Fruit fly (Drosophila melanogaster): ENCODE measurements around the gene DIP2.

The DIP2 gene

DNA sequence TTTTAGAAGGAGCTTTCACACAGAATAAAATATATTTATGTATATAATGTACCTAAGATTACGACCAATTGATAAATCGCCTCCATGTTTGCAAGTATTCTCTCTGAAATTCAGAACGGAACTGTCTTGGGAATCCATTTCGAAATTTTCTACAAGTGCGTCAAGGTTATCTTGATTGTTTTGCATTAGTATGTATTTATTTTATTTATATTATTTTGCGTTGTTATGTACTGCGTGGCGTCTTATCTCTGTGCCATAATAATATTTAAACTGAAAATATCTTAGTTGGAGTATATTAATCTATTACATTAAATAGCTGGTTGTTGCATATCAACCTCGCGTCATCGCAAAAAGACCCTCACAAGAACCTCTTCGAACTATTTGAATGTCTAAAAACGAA, 26.2 kb downstream of the DIP2 start, which contains the start of gene CG42846:
CG42846 (minus strand) TSS at position 101 of the 400 bp plus-strand sequence.
- no peak for TF ChIP-seq CG17801 (GFP tag; optimal IDR thresholded peaks at IDR 0.05; ENCODE audit: partially characterized antibody)

DNA sequence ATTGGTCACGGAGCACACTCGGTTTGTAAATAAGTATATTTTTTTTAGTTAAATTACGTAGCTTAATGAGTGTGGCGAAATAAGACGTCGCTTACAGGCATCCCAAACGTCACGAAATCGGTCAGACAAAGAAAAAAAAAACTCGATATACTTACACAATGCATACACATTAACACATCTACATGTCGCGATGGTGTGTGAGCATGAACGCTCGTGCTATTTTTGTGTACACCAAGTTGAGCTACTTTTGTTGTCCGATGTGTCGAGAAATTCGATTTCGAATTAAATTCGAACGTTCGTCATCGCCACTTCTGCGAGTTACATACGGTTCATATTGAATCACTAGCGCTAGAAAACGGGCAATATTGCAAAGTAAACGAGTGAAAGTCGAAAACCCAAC, 32.6 kb downstream of the DIP2 start:
- no peak for TF ChIP-seq CG17801 (GFP tag; optimal IDR thresholded peaks at IDR 0.05; ENCODE audit: partially characterized antibody)

DNA sequence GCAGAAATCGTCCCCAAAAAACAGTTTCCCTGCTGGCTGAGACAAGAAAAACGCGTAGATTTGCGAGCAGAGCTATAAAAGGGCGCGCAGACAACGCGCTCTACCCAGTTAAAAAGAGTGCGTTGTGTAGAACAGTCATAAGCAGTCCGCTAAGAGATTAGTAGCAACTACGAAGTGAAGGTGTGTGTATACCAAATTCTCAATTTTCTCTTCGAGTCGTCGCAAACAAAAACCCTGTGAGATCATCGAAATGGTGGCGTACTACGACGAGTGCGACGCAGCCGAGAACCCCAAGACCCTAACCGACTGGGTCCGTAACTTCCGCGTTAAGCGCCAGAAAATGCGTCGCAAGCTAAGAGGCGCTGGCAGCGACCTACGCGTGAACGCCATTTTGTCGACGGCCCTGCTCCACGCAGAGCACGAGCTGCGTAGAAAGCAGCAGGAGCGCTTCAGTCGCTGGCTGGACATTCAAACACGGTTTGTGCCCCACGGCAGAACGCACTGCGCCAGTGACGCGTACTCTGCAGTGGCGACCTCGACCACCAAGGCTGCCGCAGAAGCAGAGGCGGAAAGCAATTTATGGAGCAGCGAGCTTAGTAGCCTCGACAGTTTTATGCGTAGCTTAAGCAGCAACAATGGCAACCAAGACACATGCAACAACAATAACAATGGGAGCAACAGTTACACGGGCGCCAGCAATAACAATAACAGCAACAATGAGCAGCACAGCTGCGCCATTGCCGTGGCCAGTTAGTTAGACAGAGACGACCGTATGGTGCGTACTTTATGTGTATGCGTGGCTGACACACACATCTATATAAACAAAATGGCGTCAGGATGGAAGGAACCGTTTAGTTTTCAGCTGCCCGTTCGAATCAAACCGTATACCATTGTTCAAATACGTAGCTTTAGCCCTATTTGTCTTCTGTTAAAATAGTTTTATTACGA, 33.5 kb downstream of the DIP2 start:
- no peak for TF ChIP-seq CG17801 (GFP tag; optimal IDR thresholded peaks at IDR 0.05; ENCODE audit: partially characterized antibody)

DNA sequence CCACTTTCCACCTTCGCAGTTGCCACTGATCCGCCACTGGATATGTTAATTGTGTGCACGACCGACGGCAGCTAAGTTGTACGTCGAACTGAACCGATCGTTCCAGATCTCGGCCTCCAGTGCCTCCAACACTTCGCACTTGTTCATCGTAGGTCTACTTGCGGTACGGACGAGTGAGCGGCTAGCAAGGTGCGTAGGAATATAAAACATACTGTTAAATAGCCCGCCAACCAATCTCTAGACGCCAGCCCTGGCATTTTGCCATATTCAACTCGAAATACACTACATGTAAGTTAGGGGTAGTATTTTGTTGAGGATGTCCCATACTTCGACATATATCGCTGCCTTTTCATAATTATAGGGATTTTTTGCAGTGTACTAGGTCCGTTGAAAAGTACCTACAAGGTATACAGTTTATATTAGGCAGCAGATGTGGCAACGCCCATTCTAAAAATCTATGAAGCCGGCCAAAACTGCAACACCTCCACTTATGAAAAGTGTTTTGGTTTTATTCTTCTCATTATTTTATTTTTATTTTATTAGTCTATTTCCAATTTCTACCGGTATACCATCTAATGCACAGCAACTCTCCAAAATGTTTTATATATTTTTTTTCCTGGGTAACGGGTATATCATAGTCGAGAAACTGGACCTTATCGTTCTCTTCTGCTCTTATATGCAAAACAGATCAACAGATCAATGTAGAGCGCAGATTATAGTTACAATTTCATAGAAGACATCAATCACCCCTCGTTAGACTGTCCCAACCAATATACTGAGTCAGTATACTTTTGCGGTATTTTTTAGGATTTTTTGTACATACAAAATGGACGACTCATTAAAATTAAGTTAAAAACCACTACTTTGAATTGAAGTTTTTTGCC, 34.5 kb downstream of the DIP2 start, which contains the start of the genes pyx and CG33229:
pyx (minus strand) TSS at position 51 of the 884 bp plus-strand sequence.
CG33229 (plus strand) TSS at position 834 of the 884 bp plus-strand sequence.
- TF ChIP-seq CG17801 (GFP tag; optimal IDR thresholded peaks at IDR 0.05; ENCODE audit: partially characterized antibody): peak; percentile 29

DNA sequence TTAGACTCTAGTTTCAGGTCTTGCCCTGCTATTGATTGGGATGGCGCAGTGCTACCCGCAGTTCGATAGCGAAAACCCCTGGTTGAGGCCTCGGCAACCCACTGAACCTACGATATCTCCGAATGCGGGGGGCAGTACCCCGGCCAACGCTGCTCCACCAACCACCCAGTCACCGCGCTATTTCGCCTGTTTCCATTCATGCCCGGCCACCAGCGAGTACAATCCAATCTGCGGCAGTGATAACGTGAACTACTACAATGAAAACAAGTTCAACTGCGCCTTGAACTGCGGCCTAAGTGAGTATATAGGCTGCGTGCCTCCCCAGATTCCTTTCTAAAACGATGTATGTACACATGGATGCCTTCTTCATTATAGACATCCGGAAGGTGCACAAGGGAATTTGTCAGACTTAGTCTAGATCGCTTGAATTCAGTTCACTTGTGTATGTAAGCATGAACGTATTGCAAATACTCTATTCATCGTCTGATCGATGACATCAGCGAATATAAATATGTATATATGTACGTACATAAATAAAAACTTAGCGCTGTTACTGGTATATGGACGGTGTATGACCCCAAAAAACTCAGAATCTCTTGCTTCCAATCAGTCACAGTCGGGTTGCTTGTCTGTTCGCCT, 40.2 kb downstream of the DIP2 start, which contains the start of gene CG13877:
CG13877 (plus strand) TSS at position 589 of the 639 bp plus-strand sequence.
- TF ChIP-seq CG17801 (GFP tag; optimal IDR thresholded peaks at IDR 0.05; ENCODE audit: partially characterized antibody): no peak

DNA sequence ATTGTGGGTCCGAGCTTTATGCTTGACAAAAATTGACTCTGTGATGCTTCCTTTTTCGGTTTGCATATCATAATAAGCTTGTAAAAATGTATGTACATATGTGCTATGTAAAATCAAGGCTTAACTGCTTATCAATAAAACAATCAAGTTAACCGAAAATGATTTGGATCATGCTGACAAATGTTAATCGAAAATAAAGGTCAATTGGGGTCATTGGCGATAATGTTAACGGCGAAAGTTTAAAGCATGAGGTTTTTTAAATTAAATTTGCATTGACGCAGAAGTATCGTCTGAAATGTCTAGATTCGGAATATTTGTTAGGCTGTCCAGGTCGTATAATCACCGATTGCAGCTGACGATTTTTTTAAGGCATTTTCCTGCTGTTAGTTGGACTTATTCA, 41.4 kb downstream of the DIP2 start, which contains the start of gene Kaz1-ORFB:
Kaz1-ORFB (plus strand) TSS at position 301 of the 400 bp plus-strand sequence.
- no peak for TF ChIP-seq CG17801 (GFP tag; optimal IDR thresholded peaks at IDR 0.05; ENCODE audit: partially characterized antibody)

DNA sequence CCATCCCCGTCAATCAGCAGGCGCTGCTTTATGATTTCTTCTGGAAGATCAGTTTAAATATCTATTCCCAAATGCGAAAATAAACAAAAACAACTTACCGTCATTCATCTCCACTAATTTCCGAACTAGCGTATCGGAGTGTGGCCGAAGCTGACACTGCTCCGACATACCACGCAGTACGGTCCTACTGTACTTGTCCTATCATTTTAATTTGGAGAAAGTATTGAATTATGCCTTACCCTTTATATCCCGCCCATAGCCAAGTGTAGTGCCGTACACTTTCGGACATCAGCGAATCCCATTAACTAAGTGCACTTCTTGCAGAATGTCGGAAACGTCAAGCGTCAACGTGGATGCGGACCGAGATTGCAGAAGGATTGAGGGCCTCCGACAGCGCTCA, 45.2 kb downstream of the DIP2 start, which contains the start of the genes thoc7 and Dis3l2:
thoc7 (minus strand) TSS at position 168 of the 400 bp plus-strand sequence.
Dis3l2 (plus strand) TSS at position 190 of the 400 bp plus-strand sequence.
- peak; percentile 11 for TF ChIP-seq CG17801 (GFP tag; optimal IDR thresholded peaks at IDR 0.05; ENCODE audit: partially characterized antibody)

DNA sequence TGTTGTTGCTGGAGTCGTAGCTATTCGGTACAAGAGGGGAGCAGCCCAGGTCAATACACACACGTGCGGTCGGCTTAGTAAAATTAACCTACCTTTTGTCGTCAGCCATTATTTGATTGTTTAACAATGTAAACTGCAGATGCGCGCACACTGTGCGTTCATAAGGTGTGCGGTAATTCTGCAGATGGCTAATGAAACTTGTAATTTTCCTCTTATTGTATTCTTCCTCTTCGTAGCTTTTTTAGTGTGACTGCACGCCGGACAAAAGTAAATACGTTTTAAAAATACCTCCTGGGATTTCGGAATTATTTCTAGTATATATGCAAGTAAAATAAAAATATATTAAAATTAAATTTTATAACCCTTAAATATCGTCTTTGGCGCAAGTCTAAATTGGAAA, 46.6 kb downstream of the DIP2 start, which contains the start of gene Prp4k:
Prp4k (minus strand) TSS at position 258 of the 400 bp plus-strand sequence.
- TF ChIP-seq CG17801 (GFP tag; optimal IDR thresholded peaks at IDR 0.05; ENCODE audit: partially characterized antibody): peak; percentile 40

DNA sequence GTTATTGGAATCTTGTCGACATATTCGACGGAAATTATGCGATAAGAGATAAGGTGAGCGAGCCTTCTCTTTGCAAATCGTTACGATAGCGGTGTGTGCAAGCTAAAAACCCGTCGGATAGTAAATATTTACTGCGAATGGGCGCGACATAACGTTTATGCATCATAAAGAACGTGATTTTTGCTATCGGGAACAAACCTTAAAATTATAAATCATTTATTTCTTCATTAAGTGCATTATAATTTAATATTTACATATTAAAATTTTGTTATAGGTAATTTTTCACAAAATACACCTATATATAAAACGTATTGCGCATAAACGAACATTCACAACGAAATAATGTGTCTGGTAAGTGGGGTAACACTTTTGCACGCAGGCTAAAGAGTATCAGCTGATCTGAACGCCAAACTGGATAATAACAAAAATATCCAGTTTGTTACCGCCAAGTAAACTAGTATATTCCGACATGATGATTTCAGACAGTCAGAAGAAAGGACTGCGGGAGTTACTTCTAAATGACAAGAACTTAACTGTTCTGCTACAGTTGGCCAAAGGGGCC, 52.0 kb downstream of the DIP2 start, which contains the start of the genes Gk1 and CG13876:
Gk1 (minus strand) TSS at position 122 of the 562 bp plus-strand sequence.
CG13876 (plus strand) TSS at position 412 of the 562 bp plus-strand sequence.
- TF ChIP-seq CG17801 (GFP tag; optimal IDR thresholded peaks at IDR 0.05; ENCODE audit: partially characterized antibody): peak; percentile 99

DNA sequence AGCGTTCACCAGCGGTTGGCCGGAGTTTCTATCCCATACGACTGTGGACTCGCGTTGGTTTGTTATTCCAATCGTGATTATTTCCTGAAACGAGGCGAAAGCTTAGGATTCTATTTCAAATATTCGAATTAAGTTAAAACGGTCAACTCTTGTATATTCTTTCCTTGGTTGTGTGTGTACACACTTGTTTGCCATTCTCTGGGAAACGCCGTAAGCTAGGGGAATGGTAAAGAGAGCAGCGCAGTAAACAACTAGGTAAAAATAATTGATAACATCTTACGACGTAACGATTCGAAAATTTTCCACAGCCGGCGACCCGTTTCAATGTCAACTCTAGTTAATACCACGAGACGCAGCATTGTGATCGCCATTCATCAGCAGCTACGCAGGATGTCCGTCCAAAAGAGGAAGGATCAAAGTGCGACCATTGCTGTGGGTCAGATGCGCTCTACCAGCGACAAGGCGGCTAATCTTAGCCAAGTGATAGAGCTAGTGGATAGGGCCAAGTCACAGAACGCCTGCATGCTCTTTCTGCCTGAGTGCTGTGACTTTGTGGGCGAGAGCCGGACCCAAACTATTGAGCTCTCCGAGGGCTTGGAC, 54.1 kb downstream of the DIP2 start, which contains the start of gene NitFhit:
NitFhit (plus strand) TSS at position 195 of the 600 bp plus-strand sequence.
- no peak for TF ChIP-seq CG17801 (GFP tag; optimal IDR thresholded peaks at IDR 0.05; ENCODE audit: partially characterized antibody)

Measured in ovary, adult (tissue).